Worm (Caenorhabditis elegans): ENCODE measurements around the gene gldi-9.

- no peak for TF ChIP-seq K11D2.4 (GFP tag; IDR thresholded peaks at IDR 0.05)
- TF ChIP-seq hmg-20 (GFP tag; IDR thresholded peaks at IDR 0.05): no peak
- no peak for TF ChIP-seq B0261.1 (tag; optimal IDR thresholded peaks at IDR 0.05)
- no peak for TF ChIP-seq sea-2 (GFP tag; IDR thresholded peaks at IDR 0.05)
- no peak for TF ChIP-seq snpc-1.1 (tag; optimal IDR thresholded peaks at IDR 0.05; ENCODE audit: insufficient read depth)
- no peak for TF ChIP-seq zim-3 (tag; optimal IDR thresholded peaks at IDR 0.05)
- no peak for TF ChIP-seq ets-4 (GFP tag; optimal IDR thresholded peaks at IDR 0.05)
- no peak for TF ChIP-seq ztf-22 (GFP tag; optimal IDR thresholded peaks at IDR 0.05)
- TF ChIP-seq F22D6.2 (tag; optimal IDR thresholded peaks at IDR 0.05): no peak
- no peak for TF ChIP-seq F33H1.4 (GFP tag; IDR thresholded peaks at IDR 0.05)
- TF ChIP-seq nfya-1 (tag; optimal IDR thresholded peaks at IDR 0.05; ENCODE audit: borderline replicate concordance, insufficient read depth): no peak
- no peak for TF ChIP-seq F10E7.11 (tag; optimal IDR thresholded peaks at IDR 0.05)
Observed at ce11 chrIII:2800743-2801142, 44.6 kb upstream of the gldi-9 start.

Measured in whole organism, young adult.